Worm (Caenorhabditis elegans): ENCODE measurements around the gene C14B9.2.

Gene C14B9.2

DNA sequence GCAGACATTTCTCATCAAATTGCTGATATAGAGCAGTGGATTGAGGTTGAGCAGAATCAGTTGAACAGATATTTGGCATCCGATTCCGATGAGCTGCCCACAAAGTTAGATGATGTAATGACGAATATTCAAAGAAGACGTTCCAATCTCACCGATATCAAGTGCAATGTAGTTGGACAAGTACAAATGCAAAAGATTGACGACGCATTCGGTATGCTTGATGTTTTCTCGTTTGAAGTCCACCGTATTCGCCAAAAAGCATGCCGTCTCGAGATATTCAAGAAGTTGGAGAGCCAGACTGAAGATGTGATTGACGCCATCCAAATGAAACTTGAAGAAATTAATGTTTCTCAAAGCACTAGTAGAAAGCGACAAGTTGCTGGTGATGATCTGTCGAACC is 51.7 kb downstream of the C14B9.2 start:
- TF ChIP-seq nhr-76 (tag; optimal IDR thresholded peaks at IDR 0.05) (no peak), mdl-1 (tag; optimal IDR thresholded peaks at IDR 0.05) (no peak), irx-1 (tag; optimal IDR thresholded peaks at IDR 0.05) (no peak), zag-1 (tag; optimal IDR thresholded peaks at IDR 0.05) (no peak), lin-13 (GFP tag; optimal IDR thresholded peaks at IDR 0.05) (no peak), nhr-84 (tag; optimal IDR thresholded peaks at IDR 0.05) (no peak), C16A3.4 (tag; optimal IDR thresholded peaks at IDR 0.05) (no peak)

Measured in whole organism, L1 larva.